Fruit fly (Drosophila melanogaster) whole organism, embryonic: ENCODE results near the gene Muc14A.

Experiments used
- CG17328 ChIP-seq: fragments of 200-800 bp; sonication (Bioruptor generic); IDR thresholded peaks from 2 replicates; pipeline ENCODE4 v1.3.6; 2022; ENCODE audit warnings: missing biosample characterization, missing genetic modification characterization
- CG2116 ChIP-seq: fragments of 200-800 bp; sonication (Bioruptor generic); optimal IDR thresholded peaks from 3 replicates; lab custom pipeline; 2018; ENCODE audit warnings: missing biosample characterization, mild to moderate bottlenecking, missing genetic modification characterization
- CG30020 ChIP-seq: fragments of 200-800 bp; optimal IDR thresholded peaks from 2 replicates; lab custom pipeline; 2019; ENCODE audit warnings: missing biosample characterization, mild to moderate bottlenecking, missing genetic modification characterization, moderate library complexity
- CG5180 ChIP-seq: fragments of 200-800 bp; sonication (Bioruptor generic); optimal IDR thresholded peaks from 3 replicates; lab custom pipeline; 2017; ENCODE audit warnings: missing biosample characterization, missing genetic modification characterization, mild to moderate bottlenecking, moderate library complexity, missing genetic modification reagents
- CG9797 ChIP-seq: fragments of 200-800 bp; sonication (Bioruptor generic); optimal IDR thresholded peaks from 3 replicates; lab custom pipeline; 2018; ENCODE audit warnings: missing biosample characterization, mild to moderate bottlenecking, missing genetic modification characterization
- Hr78 ChIP-seq, 2 experiments: fragments of 200-800 bp in 1 of 2; fragments of >200 bp in 1 of 2; sonication (Bioruptor generic) in 1 of 2; optimal IDR thresholded peaks; 2 replicates each; lab custom pipeline; 2017 to 2019; ENCODE audit warnings: missing biosample characterization in 2 of 2, missing genetic modification characterization in 2 of 2, mild to moderate bottlenecking in 1 of 2, moderate library complexity in 1 of 2
- Lpt ChIP-seq: fragments of >200 bp; optimal IDR thresholded peaks from 2 replicates; lab custom pipeline; 2018; ENCODE audit warnings: missing biosample characterization, missing genetic modification characterization
- bab2 ChIP-seq: fragments of 200-800 bp; sonication (Bioruptor generic); optimal IDR thresholded peaks from 2 replicates; lab custom pipeline; 2016; ENCODE audit warnings: missing biosample characterization, missing genetic modification characterization
- fru ChIP-seq: fragments of >200 bp; optimal IDR thresholded peaks from 2 replicates; lab custom pipeline; 2017
- salm ChIP-seq: fragments of 200-800 bp; sonication (Bioruptor generic); optimal IDR thresholded peaks from 2 replicates; lab custom pipeline; 2018; ENCODE audit warnings: missing biosample characterization, mild to moderate bottlenecking, missing genetic modification characterization

DNA sequence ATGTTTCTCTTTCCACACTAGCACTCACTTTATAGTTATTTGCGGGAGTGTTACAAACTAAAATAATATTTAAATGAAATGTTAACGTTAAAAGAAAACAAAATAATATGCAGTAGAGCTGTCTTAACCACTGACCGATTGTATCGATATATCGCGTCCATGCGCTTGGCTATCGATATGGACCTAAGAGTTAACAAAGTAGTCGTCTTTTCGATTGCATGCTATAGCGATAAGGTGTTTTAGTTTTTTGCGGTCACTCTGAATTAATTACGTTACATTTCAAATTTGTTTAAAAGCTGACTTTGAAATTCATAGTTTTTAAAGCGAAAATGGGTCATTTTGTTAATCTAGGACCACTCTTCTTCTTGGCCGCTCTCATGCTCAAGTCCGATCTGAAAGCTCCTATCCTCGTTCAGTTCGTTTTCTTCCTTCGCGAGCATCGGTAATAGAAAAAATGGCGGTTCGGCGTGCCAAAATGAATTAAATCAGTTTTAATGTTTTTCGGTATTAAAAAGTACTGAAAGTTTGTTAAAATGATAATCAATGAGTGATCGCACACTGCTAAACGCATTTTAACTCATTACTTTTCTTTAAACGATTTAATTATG is 64.6 kb downstream of the Muc14A start, which contains the start of gene Nipsnap:
- TF ChIP-seq fru = no peak
- TF ChIP-seq salm (tag; lab: Kevin White, UChicago) = no peak
- TF ChIP-seq Hr78 (GFP tag; optimal IDR thresholded peaks at IDR 0.05; lab: Kevin White, UChicago) = no peak
- TF ChIP-seq Lpt (GFP tag; lab: Kevin White, UChicago) = no peak
- TF ChIP-seq bab2 (GFP tag; lab: Kevin White, UChicago) = no peak
- peak; percentile 50 for TF ChIP-seq CG30020 (tag; lab: Kevin White, UChicago)
- TF ChIP-seq CG9797 = no peak
- peak; percentile 89 for TF ChIP-seq CG2116 (GFP tag; lab: Kevin White, UChicago)
- TF ChIP-seq CG5180 (GFP tag; lab: Kevin White, UChicago) = no peak
- TF ChIP-seq CG17328 (GFP tag; lab: Robert Waterston, UW) = no peak
